Worm (Caenorhabditis elegans) whole organism, midembryonic: Measurements from ENCODE around the gene F41B4.2.

Source experiments
- T22C8.4 ChIP-seq: fragments of 200-800 bp; sonication (Bioruptor generic); IDR thresholded peaks from 2 replicates; pipeline ENCODE4 v1.3.6; 2022; ENCODE audit warnings: missing genetic modification characterization, missing compliant biosample characterization
- cog-1 ChIP-seq: sonication (generic microtip); optimal IDR thresholded peaks from 2 replicates; lab custom pipeline; 2016; ENCODE audit warnings: missing genetic modification characterization, missing compliant biosample characterization
- flt-1 ChIP-seq: fragments of 200-800 bp; sonication (Bioruptor generic); IDR thresholded peaks from 2 replicates; pipeline ENCODE4 v1.3.6; 2022; ENCODE audit warnings: missing genetic modification characterization, missing compliant biosample characterization
- ref-1 ChIP-seq: fragments of 200-800 bp; sonication (Bioruptor generic); conservative IDR thresholded peaks from 2 replicates; pipeline ENCODE4 v1.3.6; 2022; ENCODE audit warnings: missing genetic modification reagents, missing genetic modification characterization, missing compliant biosample characterization
- tab-1 ChIP-seq: fragments of 200-800 bp; sonication (Bioruptor generic); IDR thresholded peaks from 2 replicates; pipeline ENCODE4 v1.3.6; 2022; ENCODE audit warnings: missing genetic modification characterization, missing compliant biosample characterization
- ztf-23 ChIP-seq: fragments of 200-800 bp; sonication (Bioruptor generic); IDR thresholded peaks from 2 replicates; pipeline ENCODE4 v1.3.6; 2022; ENCODE audit warnings: missing genetic modification reagents, missing genetic modification characterization, missing compliant biosample characterization
- ztf-29 ChIP-seq: fragments of 200-800 bp; sonication (Bioruptor generic); IDR thresholded peaks from 2 replicates; pipeline ENCODE4 v1.3.6; 2022; ENCODE audit warnings: missing genetic modification reagents, missing genetic modification characterization, missing compliant biosample characterization

ce11 chrX:6813025-6813424 is 22.0 kb downstream of the F41B4.2 start:
- no peak for TF ChIP-seq cog-1 (tag; lab: Kevin White, UChicago)
- no peak for TF ChIP-seq ref-1 (GFP tag; lab: Robert Waterston, UW)
- no peak for TF ChIP-seq ztf-29 (GFP tag; lab: Robert Waterston, UW)
- TF ChIP-seq T22C8.4 (GFP tag; lab: Robert Waterston, UW) = no peak
- no peak for TF ChIP-seq ztf-23 (GFP tag; lab: Robert Waterston, UW)
- TF ChIP-seq flt-1 = no peak
- no peak for TF ChIP-seq tab-1 (GFP tag; lab: Robert Waterston, UW)
